Fruit fly (Drosophila melanogaster) whole organism, embryonic: ENCODE results near the gene Irc.
A peak's percentile ranks its signal among the peaks of the same experiment; 100 is the strongest.

Source experiments
- Abd-B ChIP-seq: fragments of 200-800 bp; sonication (Bioruptor generic); optimal IDR thresholded peaks from 2 replicates; lab custom pipeline; 2018; ENCODE audit warnings: missing biosample characterization, mild to moderate bottlenecking, missing genetic modification characterization, moderate library complexity
- Atf-2 ChIP-seq: fragments of 200-800 bp; sonication (Bioruptor generic); optimal IDR thresholded peaks from 2 replicates; lab custom pipeline; 2016; ENCODE audit warnings: missing biosample characterization, missing genetic modification characterization
- CG10147 ChIP-seq: fragments of 200-800 bp; sonication (Bioruptor generic); optimal IDR thresholded peaks from 2 replicates; lab custom pipeline; 2019; ENCODE audit warnings: missing biosample characterization, mild to moderate bottlenecking, missing genetic modification characterization, moderate library complexity
- CG11085 ChIP-seq: fragments of 200-800 bp; sonication (Bioruptor generic); IDR thresholded peaks from 2 replicates; pipeline ENCODE4 v1.3.6; 2022; ENCODE audit warnings: missing biosample characterization, missing genetic modification characterization
- CG11560 ChIP-seq: fragments of 200-800 bp; sonication (Bioruptor generic); IDR thresholded peaks from 3 replicates; pipeline ENCODE4 v1.3.6; 2022; ENCODE audit warnings: missing biosample characterization, missing genetic modification characterization
- CG11695 ChIP-seq: fragments of 200-800 bp; sonication (Bioruptor generic); IDR thresholded peaks from 3 replicates; pipeline ENCODE4 v1.3.6; 2022; ENCODE audit warnings: missing biosample characterization, missing genetic modification characterization
- CG12744 ChIP-seq: fragments of 200-800 bp; sonication (Bioruptor generic); optimal IDR thresholded peaks from 2 replicates; lab custom pipeline; 2016; ENCODE audit warnings: missing biosample characterization, missing genetic modification characterization
- CG13287 ChIP-seq: fragments of 200-800 bp; sonication (Bioruptor generic); IDR thresholded peaks from 2 replicates; pipeline ENCODE4 v1.3.6; 2022; ENCODE audit warnings: missing biosample characterization, missing genetic modification characterization; ENCODE audit not compliant: partially characterized antibody
- CG13775 ChIP-seq: fragments of 200-800 bp; sonication (Bioruptor generic); optimal IDR thresholded peaks from 3 replicates; lab custom pipeline; 2017; ENCODE audit warnings: missing biosample characterization, mild to moderate bottlenecking, missing genetic modification characterization
- CG13894 ChIP-seq: fragments of 200-800 bp; sonication (Bioruptor generic); optimal IDR thresholded peaks from 3 replicates; lab custom pipeline; 2018; ENCODE audit warnings: missing biosample characterization, mild to moderate bottlenecking, missing genetic modification characterization, moderate library complexity
- CG14667 ChIP-seq: fragments of 200-800 bp; sonication (Bioruptor generic); IDR thresholded peaks from 2 replicates; pipeline ENCODE4 v1.3.6; 2022; ENCODE audit warnings: missing biosample characterization, missing genetic modification characterization
- CG15269 ChIP-seq: fragments of 200-800 bp; sonication (Bioruptor generic); optimal IDR thresholded peaks from 2 replicates; lab custom pipeline; 2018; ENCODE audit warnings: missing biosample characterization, mild to moderate bottlenecking, missing genetic modification characterization, moderate library complexity
- CG1792 ChIP-seq: fragments of 200-800 bp; sonication (Bioruptor generic); optimal IDR thresholded peaks from 2 replicates; lab custom pipeline; 2016; ENCODE audit warnings: missing biosample characterization, missing genetic modification characterization
- CG2116 ChIP-seq: fragments of 200-800 bp; sonication (Bioruptor generic); optimal IDR thresholded peaks from 3 replicates; lab custom pipeline; 2018; ENCODE audit warnings: missing biosample characterization, mild to moderate bottlenecking, missing genetic modification characterization
- CG2199 ChIP-seq: fragments of 200-800 bp; sonication (Bioruptor generic); IDR thresholded peaks from 3 replicates; pipeline ENCODE4 v1.3.6; 2022; ENCODE audit warnings: missing biosample characterization, missing genetic modification characterization
- CG2202 ChIP-seq: fragments of 200-800 bp; sonication (Bioruptor generic); optimal IDR thresholded peaks from 2 replicates; lab custom pipeline; 2018; ENCODE audit warnings: missing biosample characterization, mild to moderate bottlenecking, missing genetic modification characterization
- CG30403 ChIP-seq: fragments of 200-800 bp; sonication (Bioruptor generic); optimal IDR thresholded peaks from 3 replicates; lab custom pipeline; 2016; ENCODE audit warnings: missing biosample characterization, missing genetic modification characterization
- CG31224 ChIP-seq: fragments of 200-800 bp; sonication (Bioruptor generic); IDR thresholded peaks from 2 replicates; pipeline ENCODE4 v1.3.6; 2022; ENCODE audit warnings: missing biosample characterization, missing genetic modification characterization
- CG3407 ChIP-seq: fragments of 200-800 bp; sonication (Bioruptor generic); optimal IDR thresholded peaks from 2 replicates; lab custom pipeline; 2018; ENCODE audit warnings: missing biosample characterization, mild to moderate bottlenecking, missing genetic modification characterization
- CG34422 ChIP-seq: fragments of 200-800 bp; sonication (Bioruptor generic); IDR thresholded peaks from 3 replicates; pipeline ENCODE4 v1.3.6; 2022; ENCODE audit warnings: missing biosample characterization, missing genetic modification characterization
- CG4820 ChIP-seq: fragments of 200-800 bp; sonication (Bioruptor generic); optimal IDR thresholded peaks from 3 replicates; lab custom pipeline; 2016; ENCODE audit warnings: missing biosample characterization, missing genetic modification characterization
- CG8290 ChIP-seq, 3 experiments: fragments of 200-800 bp; sonication (Bioruptor generic); optimal IDR thresholded peaks; 2 replicates each; lab custom pipeline; 2016 to 2019; ENCODE audit warnings: missing biosample characterization in 3 of 3, missing genetic modification characterization in 3 of 3, mild to moderate bottlenecking in 2 of 3, moderate library complexity in 1 of 3
- CG9817 ChIP-seq: fragments of 200-800 bp; sonication (Bioruptor generic); optimal IDR thresholded peaks from 2 replicates; lab custom pipeline; 2018; ENCODE audit warnings: missing biosample characterization, mild to moderate bottlenecking, missing genetic modification characterization, moderate library complexity
- CoRest ChIP-seq: fragments of 200-800 bp; sonication (Bioruptor generic); optimal IDR thresholded peaks from 3 replicates; lab custom pipeline; 2018; ENCODE audit warnings: missing biosample characterization, mild to moderate bottlenecking, missing genetic modification characterization, moderate library complexity
- Doc2 ChIP-seq: fragments of 200-800 bp; sonication (Bioruptor generic); IDR thresholded peaks from 2 replicates; pipeline ENCODE4 v1.3.6; 2022; ENCODE audit warnings: missing biosample characterization, missing genetic modification characterization
- Elba2 ChIP-seq: fragments of 200-800 bp; sonication (Bioruptor generic); optimal IDR thresholded peaks from 3 replicates; lab custom pipeline; 2016; ENCODE audit warnings: missing biosample characterization, missing genetic modification characterization
- HmgZ ChIP-seq: fragments of 200-800 bp; sonication (Bioruptor generic); optimal IDR thresholded peaks from 2 replicates; lab custom pipeline; 2018; ENCODE audit warnings: missing biosample characterization, mild to moderate bottlenecking, missing genetic modification characterization
- Hmr ChIP-seq: fragments of 200-800 bp; sonication (Bioruptor generic); optimal IDR thresholded peaks from 3 replicates; lab custom pipeline; 2017; ENCODE audit warnings: mild to moderate bottlenecking, missing biosample characterization, missing genetic modification reagents, missing genetic modification characterization
- Hr78 ChIP-seq, 2 experiments: fragments of 200-800 bp in 1 of 2; fragments of >200 bp in 1 of 2; sonication (Bioruptor generic) in 1 of 2; optimal IDR thresholded peaks; 2 replicates each; lab custom pipeline; 2017 to 2019; ENCODE audit warnings: missing biosample characterization in 2 of 2, missing genetic modification characterization in 2 of 2, mild to moderate bottlenecking in 1 of 2, moderate library complexity in 1 of 2
- Mes4 ChIP-seq: fragments of 200-800 bp; sonication (Bioruptor generic); optimal IDR thresholded peaks from 2 replicates; lab custom pipeline; 2016; ENCODE audit warnings: missing biosample characterization, missing genetic modification characterization
- Oli ChIP-seq: fragments of 200-800 bp; sonication (Bioruptor generic); optimal IDR thresholded peaks from 2 replicates; lab custom pipeline; 2018; ENCODE audit warnings: missing biosample characterization, mild to moderate bottlenecking, missing genetic modification characterization, moderate library complexity
- Pdp1 ChIP-seq, 2 experiments: fragments of 200-800 bp; sonication (Bioruptor generic); optimal IDR thresholded peaks; 3 replicates each; lab custom pipeline; 2016; ENCODE audit warnings: missing biosample characterization in 2 of 2, missing genetic modification characterization in 2 of 2, mild to moderate bottlenecking in 1 of 2, moderate library complexity in 1 of 2
- ab ChIP-seq: fragments of 200-800 bp; sonication (Bioruptor generic); optimal IDR thresholded peaks from 2 replicates; lab custom pipeline; 2016; ENCODE audit warnings: missing biosample characterization, missing genetic modification characterization
- abd-A ChIP-seq: fragments of 200-800 bp; sonication (Bioruptor generic); optimal IDR thresholded peaks from 3 replicates; lab custom pipeline; 2019; ENCODE audit warnings: missing biosample characterization, mild to moderate bottlenecking, missing genetic modification characterization, moderate library complexity
- ato ChIP-seq: fragments of 200-800 bp; sonication (Bioruptor generic); IDR thresholded peaks from 2 replicates; pipeline ENCODE4 v1.3.6; 2022; ENCODE audit warnings: missing biosample characterization, missing genetic modification characterization; ENCODE audit not compliant: partially characterized antibody
- bowl ChIP-seq: fragments of 200-800 bp; sonication (Bioruptor generic); IDR thresholded peaks from 2 replicates; pipeline ENCODE4 v1.3.6; 2022; ENCODE audit warnings: missing biosample characterization, missing genetic modification characterization
- bsh ChIP-seq, 2 experiments: fragments of 200-800 bp; sonication (Bioruptor generic); optimal IDR thresholded peaks; 2 replicates each; lab custom pipeline; 2017 to 2018; ENCODE audit warnings: mild to moderate bottlenecking in 2 of 2, missing biosample characterization in 2 of 2, missing genetic modification characterization in 2 of 2, moderate library complexity in 1 of 2
- chm ChIP-seq: fragments of 200-800 bp; sonication (Bioruptor generic); IDR thresholded peaks from 2 replicates; pipeline ENCODE4 v1.3.6; 2022; ENCODE audit warnings: missing biosample characterization, missing genetic modification characterization
- gsb ChIP-seq: fragments of 200-800 bp; sonication (Bioruptor generic); IDR thresholded peaks from 2 replicates; pipeline ENCODE4 v1.3.6; 2022; ENCODE audit warnings: missing biosample characterization, missing genetic modification characterization
- h ChIP-seq: fragments of >200 bp; optimal IDR thresholded peaks from 2 replicates; lab custom pipeline; 2017
- jing ChIP-seq: fragments of 200-800 bp; sonication (Bioruptor generic); optimal IDR thresholded peaks from 2 replicates; lab custom pipeline; 2018; ENCODE audit warnings: missing biosample characterization, mild to moderate bottlenecking, missing genetic modification characterization
- klu ChIP-seq: fragments of 200-800 bp; sonication (Bioruptor generic); IDR thresholded peaks from 2 replicates; pipeline ENCODE4 v1.3.6; 2022; ENCODE audit warnings: missing biosample characterization, missing genetic modification characterization
- lab ChIP-seq: fragments of 200-800 bp; sonication (Bioruptor generic); optimal IDR thresholded peaks from 3 replicates; lab custom pipeline; 2017; ENCODE audit warnings: missing biosample characterization, missing genetic modification characterization, mild to moderate bottlenecking, moderate library complexity, missing genetic modification reagents
- otp ChIP-seq: fragments of 200-800 bp; sonication (Bioruptor generic); IDR thresholded peaks from 3 replicates; pipeline ENCODE4, ENCODE4 v1.3.6; 2022; ENCODE audit warnings: missing biosample characterization, missing genetic modification characterization
- ssp ChIP-seq: fragments of 200-800 bp; sonication (Bioruptor generic); IDR thresholded peaks from 2 replicates; pipeline ENCODE4 v1.3.6; 2022; ENCODE audit warnings: missing biosample characterization, missing genetic modification characterization
- stwl ChIP-seq: fragments of 200-800 bp; sonication (Bioruptor generic); optimal IDR thresholded peaks from 3 replicates; lab custom pipeline; 2018; ENCODE audit warnings: missing biosample characterization, mild to moderate bottlenecking, missing genetic modification characterization, moderate library complexity
- z ChIP-seq: fragments of 200-800 bp; sonication (Bioruptor generic); IDR thresholded peaks from 3 replicates; pipeline ENCODE4 v1.3.6; 2022; ENCODE audit warnings: missing biosample characterization, missing genetic modification characterization
- zf30C ChIP-seq: fragments of 200-800 bp; sonication (Bioruptor generic); optimal IDR thresholded peaks from 3 replicates; lab custom pipeline; 2018; ENCODE audit warnings: missing biosample characterization, mild to moderate bottlenecking, missing genetic modification characterization
- zfh1 ChIP-seq: fragments of 200-800 bp; sonication (Bioruptor generic); IDR thresholded peaks from 3 replicates; pipeline ENCODE4 v1.3.6; 2022; ENCODE audit warnings: missing biosample characterization, missing genetic modification characterization

Gene Irc

dm6 chr3R:17052465-17053149 lies 49.9 kb downstream of the Irc start (continued):
- TF ChIP-seq chm (GFP tag; lab: Robert Waterston, UW), result no peak
- 0 out of 3 replicates have a peak, but pooled peaks have one; percentile 7 for TF ChIP-seq z (GFP tag; lab: Robert Waterston, UW)
- TF ChIP-seq CG14667 (GFP tag; lab: Robert Waterston, UW), result no peak
- no peak for TF ChIP-seq CG11560 (tag; lab: Robert Waterston, UW)
- TF ChIP-seq CG34422 (GFP tag; lab: Robert Waterston, UW), result peak; percentile 68; the same call in 2 of the 3 replicates
- no peak for TF ChIP-seq otp (GFP tag; lab: Robert Waterston, UW)
- no peak for TF ChIP-seq CG10147 (GFP tag; lab: Kevin White, UChicago)
- no peak for TF ChIP-seq CG31224
- TF ChIP-seq CG30403, result peak; percentile 39
- no peak for TF ChIP-seq HmgZ (tag; lab: Kevin White, UChicago)
- TF ChIP-seq Hmr (GFP tag; lab: Kevin White, UChicago), result no peak
- no peak for TF ChIP-seq CG1792
- TF ChIP-seq CG11695 (GFP tag; lab: Robert Waterston, UW), result peak; percentile 18; the same call in 1 of the 3 replicates
- no peak for TF ChIP-seq CG12744 (GFP tag; lab: Kevin White, UChicago)
- no peak for TF ChIP-seq CG9817
- TF ChIP-seq CG13287 (GFP tag; lab: Robert Waterston, UW), result no peak
- peak; percentile 32 for TF ChIP-seq Oli
- TF ChIP-seq bsh (GFP tag; optimal IDR thresholded peaks at IDR 0.05; lab: Kevin White, UChicago), result peak; percentile 43 to 81
- TF ChIP-seq ssp (GFP tag; lab: Robert Waterston, UW), result 0 out of 2 replicates have a peak, but pooled peaks have one; percentile 15
- TF ChIP-seq CG2116 (GFP tag; lab: Kevin White, UChicago), result peak; percentile 3
- peak; percentile 65 for TF ChIP-seq CG2202 (tag; lab: Kevin White, UChicago)
- no peak for TF ChIP-seq abd-A (tag; lab: Kevin White, UChicago)
- TF ChIP-seq CoRest (tag; lab: Kevin White, UChicago), result peak; percentile 45
- TF ChIP-seq Abd-B (GFP tag; lab: Kevin White, UChicago), result peak; percentile 23
- no peak for TF ChIP-seq lab (GFP tag; lab: Kevin White, UChicago)
- no peak for TF ChIP-seq Mes4 (GFP tag; lab: Kevin White, UChicago)
- TF ChIP-seq zfh1 (GFP tag; lab: Robert Waterston, UW), result peak; percentile 44; the same call in 1 of the 3 replicates
- TF ChIP-seq CG13894 (tag; lab: Kevin White, UChicago), result no peak
- TF ChIP-seq CG4820, result peak; percentile 49
- no peak for TF ChIP-seq Elba2
- peak; percentile 69 for TF ChIP-seq CG13775 (GFP tag; lab: Kevin White, UChicago)
- no peak for TF ChIP-seq Doc2 (GFP tag; lab: Robert Waterston, UW)
- no peak for TF ChIP-seq Hr78 (GFP tag; optimal IDR thresholded peaks at IDR 0.05; lab: Kevin White, UChicago)
- TF ChIP-seq h (lab: Kevin White, UChicago), result no peak
- no peak for TF ChIP-seq bowl
- TF ChIP-seq jing (GFP tag; lab: Kevin White, UChicago), result no peak
- TF ChIP-seq zf30C (GFP tag; lab: Kevin White, UChicago), result peak; percentile 99
- TF ChIP-seq ato (GFP tag; lab: Robert Waterston, UW), result no peak
- TF ChIP-seq Pdp1 (GFP tag; optimal IDR thresholded peaks at IDR 0.05; lab: Kevin White, UChicago), result no peak
- peak; percentile 65; the same call in 1 of the 3 replicates for TF ChIP-seq CG2199
- no peak for TF ChIP-seq ab (GFP tag; lab: Kevin White, UChicago)
- no peak for TF ChIP-seq Atf-2
- no peak for TF ChIP-seq CG15269 (tag; lab: Kevin White, UChicago)
- TF ChIP-seq CG8290 (GFP tag; optimal IDR thresholded peaks at IDR 0.05; lab: Kevin White, UChicago), result no peak
- no peak for TF ChIP-seq CG8290 (tag; optimal IDR thresholded peaks at IDR 0.05; lab: Kevin White, UChicago)
- no peak for TF ChIP-seq klu
- TF ChIP-seq stwl (tag; lab: Kevin White, UChicago), result no peak
- no peak for TF ChIP-seq gsb (GFP tag; lab: Robert Waterston, UW)
- peak; percentile 8 for TF ChIP-seq CG3407 (GFP tag; lab: Kevin White, UChicago)
- TF ChIP-seq CG11085 (GFP tag; lab: Robert Waterston, UW), result no peak
